Fruit fly (Drosophila melanogaster): ENCODE data around the gene Pep.

DNA sequence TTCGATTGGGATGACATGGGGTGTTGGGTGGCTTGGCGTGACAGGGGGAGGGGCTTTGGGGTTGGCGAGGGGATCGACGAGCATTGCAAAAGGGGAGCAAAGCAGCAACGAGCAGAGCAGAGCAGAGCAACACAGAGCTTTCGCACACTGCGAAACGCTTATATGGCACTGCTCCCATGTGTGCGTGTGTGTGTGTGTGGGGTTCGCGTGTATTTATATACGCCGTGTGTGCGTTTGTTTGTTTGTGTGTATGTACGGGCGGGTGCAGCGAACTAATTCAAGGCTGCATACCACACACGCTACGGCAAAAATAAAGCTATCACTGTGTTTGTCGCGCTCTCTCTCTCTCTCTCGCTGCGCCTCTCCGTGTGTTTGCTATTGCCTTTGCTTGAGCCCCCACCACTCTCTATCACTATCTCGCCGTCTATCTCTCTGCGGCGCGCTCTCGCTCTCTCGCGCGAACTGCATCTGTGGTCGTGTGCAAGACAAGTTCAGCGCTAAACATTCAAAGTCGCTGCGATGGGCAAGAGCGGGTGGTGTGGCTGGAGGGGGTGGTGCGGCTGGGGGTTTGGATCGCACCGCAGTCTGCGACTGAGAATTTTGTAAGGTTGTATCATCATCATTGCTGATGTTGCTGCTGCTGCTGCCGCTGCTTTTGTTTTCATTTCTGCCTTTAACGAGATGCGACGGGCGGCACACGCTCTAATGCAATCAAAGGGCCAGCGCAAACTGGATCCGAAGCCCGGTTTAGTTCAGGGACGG is 54.2 kb downstream of the Pep start:
- TF ChIP-seq CG8478 (optimal IDR thresholded peaks at IDR 0.05) (no peak), CTCF (optimal IDR thresholded peaks at IDR 0.05) (no peak)
